Worm (Caenorhabditis elegans): ENCODE data around the gene F54D5.17.

DNA sequence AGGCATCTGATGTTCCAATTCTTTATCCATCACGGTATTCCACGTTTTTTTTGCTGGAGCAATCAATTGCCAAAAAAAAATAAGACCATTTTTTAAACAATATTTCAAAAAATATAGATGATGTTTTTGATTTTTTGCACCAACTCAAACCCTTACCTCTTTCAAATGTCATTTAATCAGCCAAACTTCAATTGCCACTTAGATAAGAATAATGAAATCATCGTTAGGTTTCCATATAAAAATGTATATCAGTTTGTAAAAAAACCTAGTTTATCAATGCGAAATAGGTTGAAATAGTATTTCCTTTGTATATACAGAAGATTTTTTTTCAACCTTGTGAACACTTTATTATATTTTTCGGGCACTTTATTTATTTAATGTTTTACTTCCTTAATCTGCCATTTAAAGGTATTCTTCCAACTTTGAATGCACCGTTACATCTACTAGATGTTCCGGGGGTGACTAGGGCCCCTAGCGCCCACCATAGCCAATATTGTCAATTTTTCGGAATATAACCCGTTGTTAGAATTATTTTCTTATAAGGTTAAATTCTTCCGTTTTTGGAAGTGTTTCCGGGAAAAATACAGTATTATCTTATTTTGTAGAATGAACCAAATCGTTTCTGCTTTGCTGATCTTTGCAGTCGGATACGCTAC is 12.9 kb downstream of the F54D5.17 start, which contains the start of the genes F54D5.23 and F54D5.4:
- TF ChIP-seq ama-1 (optimal IDR thresholded peaks at IDR 0.05) (no peak), ets-7 (tag; optimal IDR thresholded peaks at IDR 0.05) (no peak), flt-1 (GFP tag; IDR thresholded peaks at IDR 0.05) (no peak), tra-4 (tag; optimal IDR thresholded peaks at IDR 0.05) (no peak), B0310.2 (tag; optimal IDR thresholded peaks at IDR 0.05) (no peak), hnd-1 (tag; optimal IDR thresholded peaks at IDR 0.05) (no peak), hmg-4 (GFP tag; optimal IDR thresholded peaks at IDR 0.05) (no peak), F13C5.2 (tag; optimal IDR thresholded peaks at IDR 0.05) (no peak), hmbx-1 (tag; optimal IDR thresholded peaks at IDR 0.05) (no peak), tbx-11 (GFP tag; IDR thresholded peaks at IDR 0.05) (no peak), aly-1 (tag; optimal IDR thresholded peaks at IDR 0.05) (no peak), sea-1 (GFP tag; conservative IDR thresholded peaks at IDR 0.05) (no peak), scrt-1 (GFP tag; IDR thresholded peaks at IDR 0.05) (no peak), tbx-37 (GFP tag; conservative IDR thresholded peaks at IDR 0.05) (no peak)
